Worm (Caenorhabditis elegans) whole organism, late embryonic: ENCODE measurements around the gene erp-44.2.
A peak's percentile ranks its signal among the peaks of the same experiment; 100 is the strongest.

Experiments used
- C38D4.7 ChIP-seq: fragments of 200-800 bp; sonication (Bioruptor generic); optimal IDR thresholded peaks from 2 replicates; lab custom pipeline; 2018; ENCODE audit warnings: mild to moderate bottlenecking, missing genetic modification characterization, moderate library complexity, missing compliant biosample characterization
- F13H6.1 ChIP-seq: sonication (generic microtip); optimal IDR thresholded peaks from 2 replicates; lab custom pipeline; 2016; ENCODE audit warnings: missing genetic modification characterization, missing compliant biosample characterization
- K02D7.2 ChIP-seq: sonication (generic microtip); optimal IDR thresholded peaks from 2 replicates; lab custom pipeline; 2017; ENCODE audit warnings: mild to moderate bottlenecking, missing genetic modification characterization, missing compliant biosample characterization
- K09A11.1 ChIP-seq: sonication (generic microtip); optimal IDR thresholded peaks from 2 replicates; lab custom pipeline; 2017; ENCODE audit warnings: antibody characterized with exemption, mild to moderate bottlenecking, missing genetic modification characterization, missing compliant biosample characterization; ENCODE audit not compliant: insufficient read depth
- ceh-14 ChIP-seq: sonication (generic microtip); optimal IDR thresholded peaks from 2 replicates; lab custom pipeline; 2016; ENCODE audit warnings: missing genotype, missing genetic modification characterization, missing compliant biosample characterization
- ceh-18 ChIP-seq: sonication (generic microtip); optimal IDR thresholded peaks from 2 replicates; lab custom pipeline; 2016; ENCODE audit warnings: missing genetic modification characterization, missing compliant biosample characterization
- ceh-22 ChIP-seq: sonication (generic microtip); optimal IDR thresholded peaks from 2 replicates; lab custom pipeline; 2017; ENCODE audit warnings: missing biosample characterization, missing genetic modification characterization
- ceh-24 ChIP-seq: sonication (generic microtip); optimal IDR thresholded peaks from 2 replicates; lab custom pipeline; 2016; ENCODE audit warnings: mild to moderate bottlenecking, missing genetic modification characterization, missing compliant biosample characterization
- ceh-30 ChIP-seq: fragments of 150-350 bp; optimal IDR thresholded peaks from 2 replicates; lab custom pipeline; 2014; ENCODE audit warnings: missing biosample characterization, missing genetic modification characterization
- ceh-31 ChIP-seq: sonication (generic microtip); optimal IDR thresholded peaks from 2 replicates; lab custom pipeline; 2016; ENCODE audit warnings: missing genetic modification characterization, missing compliant biosample characterization
- ceh-34 ChIP-seq: sonication (generic microtip); optimal IDR thresholded peaks from 2 replicates; lab custom pipeline; 2016; ENCODE audit warnings: mild to moderate bottlenecking, missing genetic modification characterization, missing compliant biosample characterization
- ceh-48 ChIP-seq: sonication (generic microtip); optimal IDR thresholded peaks from 2 replicates; lab custom pipeline; 2016; ENCODE audit warnings: missing genetic modification characterization, inconsistent platforms, missing compliant biosample characterization
- ceh-6 ChIP-seq: fragments of 200-800 bp; sonication (Bioruptor generic); optimal IDR thresholded peaks from 2 replicates; lab custom pipeline; 2018; ENCODE audit warnings: mild to moderate bottlenecking, missing genetic modification characterization, missing compliant biosample characterization
- ceh-9 ChIP-seq: sonication (generic microtip); optimal IDR thresholded peaks from 2 replicates; lab custom pipeline; 2016; ENCODE audit warnings: mild to moderate bottlenecking, missing genetic modification characterization, inconsistent platforms, missing compliant biosample characterization
- che-1 ChIP-seq: sonication (generic microtip); optimal IDR thresholded peaks from 2 replicates; lab custom pipeline; 2016; ENCODE audit warnings: mild to moderate bottlenecking, missing genetic modification characterization, missing compliant biosample characterization
- dve-1 ChIP-seq: sonication (generic microtip); optimal IDR thresholded peaks from 2 replicates; lab custom pipeline; 2017; ENCODE audit warnings: antibody characterized with exemption, mild to moderate bottlenecking, missing genetic modification characterization, missing compliant biosample characterization
- elt-2 ChIP-seq: sonication (generic microtip); optimal IDR thresholded peaks from 2 replicates; lab custom pipeline; 2016; ENCODE audit warnings: missing genetic modification reagents, missing genetic modification characterization, missing compliant biosample characterization
- fkh-10 ChIP-seq: fragments of 150-350 bp; optimal IDR thresholded peaks from 2 replicates; lab custom pipeline; 2014; ENCODE audit warnings: missing biosample characterization, missing genetic modification reagents, missing genetic modification characterization
- fkh-6 ChIP-seq: sonication (generic microtip); optimal IDR thresholded peaks from 2 replicates; lab custom pipeline; 2016; ENCODE audit warnings: missing genetic modification characterization, missing compliant biosample characterization
- hlh-30 ChIP-seq: sonication (generic microtip); optimal IDR thresholded peaks from 2 replicates; lab custom pipeline; 2017; ENCODE audit warnings: antibody characterized with exemption, missing genetic modification characterization, missing compliant biosample characterization; ENCODE audit not compliant: insufficient read depth
- hlh-8 ChIP-seq: sonication (generic microtip); optimal IDR thresholded peaks from 2 replicates; lab custom pipeline; 2016; ENCODE audit warnings: missing genotype, missing genetic modification characterization, missing compliant biosample characterization
- nfya-1 ChIP-seq: sonication (generic microtip); optimal IDR thresholded peaks from 2 replicates; lab custom pipeline; 2017; ENCODE audit warnings: missing genetic modification characterization, mild to moderate bottlenecking, missing compliant biosample characterization, antibody characterized with exemption, moderate library complexity
- nhr-11 ChIP-seq: fragments of 150-350 bp; optimal IDR thresholded peaks from 2 replicates; lab custom pipeline; 2014; ENCODE audit warnings: missing biosample characterization, missing genetic modification characterization
- npax-4 ChIP-seq: sonication (generic microtip); optimal IDR thresholded peaks from 2 replicates; lab custom pipeline; 2016; ENCODE audit warnings: missing genetic modification characterization, missing compliant biosample characterization
- pat-9 ChIP-seq: fragments of 200-800 bp; sonication (Bioruptor generic); optimal IDR thresholded peaks from 2 replicates; lab custom pipeline; 2018; ENCODE audit warnings: mild to moderate bottlenecking, missing genetic modification characterization, moderate library complexity, missing compliant biosample characterization
- pax-1 ChIP-seq: fragments of 150-350 bp; optimal IDR thresholded peaks from 2 replicates; lab custom pipeline; 2014; ENCODE audit warnings: missing biosample characterization, missing genetic modification characterization
- pha-4 ChIP-seq: fragments of 150-350 bp; optimal IDR thresholded peaks from 2 replicates; lab custom pipeline; 2018; ENCODE audit warnings: missing biosample characterization, missing genetic modification reagents, missing genetic modification characterization
- pqm-1 ChIP-seq: sonication (generic microtip); optimal IDR thresholded peaks from 2 replicates; lab custom pipeline; 2016; ENCODE audit warnings: missing genetic modification characterization, missing compliant biosample characterization
- ref-2 ChIP-seq: sonication (generic microtip); optimal IDR thresholded peaks from 2 replicates; lab custom pipeline; 2016; ENCODE audit warnings: missing genetic modification characterization, missing compliant biosample characterization
- sox-4 ChIP-seq: sonication (generic microtip); optimal IDR thresholded peaks from 2 replicates; lab custom pipeline; 2017; ENCODE audit warnings: mild to moderate bottlenecking, missing genetic modification characterization, inconsistent platforms, missing compliant biosample characterization
- syd-9 ChIP-seq: sonication (generic microtip); optimal IDR thresholded peaks from 2 replicates; lab custom pipeline; 2016; ENCODE audit warnings: mild to moderate bottlenecking, missing genetic modification characterization, moderate library complexity, missing compliant biosample characterization
- tbx-2 ChIP-seq: sonication (generic microtip); optimal IDR thresholded peaks from 2 replicates; lab custom pipeline; 2016; ENCODE audit warnings: missing genetic modification characterization, missing compliant biosample characterization
- tbx-7 ChIP-seq: sonication (generic microtip); optimal IDR thresholded peaks from 2 replicates; lab custom pipeline; 2016; ENCODE audit warnings: missing genotype, missing genetic modification characterization, missing compliant biosample characterization
- unc-3 ChIP-seq, 2 experiments: fragments of 200-800 bp in 1 of 2; sonication (Bioruptor generic) in 1 of 2; sonication (generic microtip) in 1 of 2; conservative IDR thresholded peaks in 1 of 2; optimal IDR thresholded peaks in 1 of 2; 2 replicates each; pipeline versions ENCODE4 v1.3.6 to Lab custom; 2016 to 2022; ENCODE audit warnings: missing compliant biosample characterization in 2 of 2, missing genetic modification characterization in 2 of 2, missing genetic modification reagents in 1 of 2
- unc-42 ChIP-seq: sonication (generic microtip); optimal IDR thresholded peaks from 2 replicates; lab custom pipeline; 2016; ENCODE audit warnings: missing genotype, missing genetic modification characterization, missing compliant biosample characterization
- unc-55 ChIP-seq: sonication (generic microtip); optimal IDR thresholded peaks from 2 replicates; lab custom pipeline; 2017; ENCODE audit warnings: missing biosample characterization, missing genetic modification reagents, missing genetic modification characterization
- unc-86 ChIP-seq: sonication (generic microtip); optimal IDR thresholded peaks from 2 replicates; lab custom pipeline; 2016; ENCODE audit warnings: missing genetic modification characterization, missing compliant biosample characterization
- zip-5 ChIP-seq: sonication (generic microtip); optimal IDR thresholded peaks from 2 replicates; lab custom pipeline; 2016; ENCODE audit warnings: missing genetic modification characterization, missing compliant biosample characterization

The erp-44.2 gene

DNA sequence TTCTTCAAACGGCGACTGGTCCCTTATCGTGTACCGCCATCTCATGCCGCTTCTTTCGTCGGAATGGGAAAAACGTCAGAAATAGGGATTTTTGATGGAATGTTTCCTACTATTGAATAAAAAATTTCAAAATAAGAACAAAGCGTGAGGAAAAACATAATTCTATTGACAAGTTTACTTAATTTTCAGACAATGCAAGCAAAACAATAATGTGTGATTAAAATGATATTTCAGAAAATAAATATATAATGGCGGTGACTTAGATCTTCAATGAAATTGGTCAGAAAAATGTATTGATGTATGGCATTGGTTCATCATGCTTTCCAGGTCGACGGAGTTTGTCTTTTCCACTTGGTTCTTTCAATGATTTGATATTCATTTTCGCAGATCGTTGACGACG is 39.8 kb downstream of the erp-44.2 start, which contains the start of gene ntp-1:
Gene ntp-1, minus strand, starts transcription at position 101 of the 400 bp plus-strand sequence.
- TF ChIP-seq zip-5 (no peak), ref-2 (no peak), C38D4.7 (no peak), K02D7.2 (tag; lab: Kevin White, UChicago) (no peak), pax-1 (no peak), K09A11.1 (no peak), F13H6.1 (no peak), unc-3 (GFP tag; conservative IDR thresholded peaks at IDR 0.05; lab: Robert Waterston, UW) (no peak), unc-3 (tag; optimal IDR thresholded peaks at IDR 0.05; lab: Kevin White, UChicago) (no peak), fkh-10 (GFP tag; lab: Kevin White, UChicago) (no peak), dve-1 (no peak), hlh-8 (tag; lab: Kevin White, UChicago) (no peak), npax-4 (no peak), unc-55 (GFP tag; lab: Kevin White, UChicago) (no peak), pha-4 (tag; lab: Kevin White, UChicago) (no peak), ceh-9 (tag; lab: Kevin White, UChicago) (no peak), ceh-6 (GFP tag; lab: Kevin White, UChicago) (no peak), che-1 (tag; lab: Kevin White, UChicago) (no peak), ceh-48 (tag; lab: Kevin White, UChicago) (no peak), ceh-24 (tag; lab: Kevin White, UChicago) (no peak), pqm-1 (tag; lab: Kevin White, UChicago) (no peak)
- TF ChIP-seq, all 69 proteins: peak for 0

DNA sequence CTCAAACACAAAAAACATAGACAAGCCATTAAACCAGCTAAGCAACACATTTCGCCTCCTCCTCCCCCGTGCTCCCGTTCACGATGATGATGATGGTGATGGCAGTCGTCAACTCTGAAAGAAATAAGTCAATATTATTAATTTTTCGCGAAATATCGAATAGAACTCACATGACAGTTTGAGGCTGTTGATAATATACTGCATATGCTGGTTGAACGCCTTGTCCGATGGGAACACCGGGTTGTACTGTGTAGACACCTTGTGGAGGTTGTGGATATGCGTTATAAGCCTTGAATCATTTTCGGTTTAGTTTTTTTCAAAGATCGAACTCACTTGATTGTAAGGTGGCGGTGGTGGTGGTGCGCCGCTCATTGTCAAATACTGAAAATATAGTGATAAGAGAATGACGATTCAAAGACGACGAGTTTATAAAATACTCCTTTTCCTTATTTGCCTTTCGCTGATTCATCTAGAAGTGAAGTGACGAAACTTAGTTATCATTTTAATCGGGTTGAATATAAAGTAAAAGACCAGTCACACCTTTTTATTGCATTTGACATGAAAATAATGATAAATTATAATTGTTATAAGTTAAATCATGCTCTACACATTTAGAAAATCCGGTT is 42.5 kb downstream of the erp-44.2 start, which contains the start of gene C33H5.13:
Gene C33H5.13, minus strand, starts transcription at position 443 of the 626 bp plus-strand sequence.
- TF ChIP-seq ceh-18 (tag; lab: Kevin White, UChicago), result no peak
- no peak for TF ChIP-seq sox-4 (tag; lab: Kevin White, UChicago)
- TF ChIP-seq ceh-30 (tag; lab: Kevin White, UChicago), result no peak
- TF ChIP-seq unc-55 (GFP tag; lab: Kevin White, UChicago), result no peak
- TF ChIP-seq fkh-6 (tag; lab: Kevin White, UChicago), result no peak
- no peak for TF ChIP-seq ceh-6 (GFP tag; lab: Kevin White, UChicago)
- TF ChIP-seq ceh-22, result no peak

DNA sequence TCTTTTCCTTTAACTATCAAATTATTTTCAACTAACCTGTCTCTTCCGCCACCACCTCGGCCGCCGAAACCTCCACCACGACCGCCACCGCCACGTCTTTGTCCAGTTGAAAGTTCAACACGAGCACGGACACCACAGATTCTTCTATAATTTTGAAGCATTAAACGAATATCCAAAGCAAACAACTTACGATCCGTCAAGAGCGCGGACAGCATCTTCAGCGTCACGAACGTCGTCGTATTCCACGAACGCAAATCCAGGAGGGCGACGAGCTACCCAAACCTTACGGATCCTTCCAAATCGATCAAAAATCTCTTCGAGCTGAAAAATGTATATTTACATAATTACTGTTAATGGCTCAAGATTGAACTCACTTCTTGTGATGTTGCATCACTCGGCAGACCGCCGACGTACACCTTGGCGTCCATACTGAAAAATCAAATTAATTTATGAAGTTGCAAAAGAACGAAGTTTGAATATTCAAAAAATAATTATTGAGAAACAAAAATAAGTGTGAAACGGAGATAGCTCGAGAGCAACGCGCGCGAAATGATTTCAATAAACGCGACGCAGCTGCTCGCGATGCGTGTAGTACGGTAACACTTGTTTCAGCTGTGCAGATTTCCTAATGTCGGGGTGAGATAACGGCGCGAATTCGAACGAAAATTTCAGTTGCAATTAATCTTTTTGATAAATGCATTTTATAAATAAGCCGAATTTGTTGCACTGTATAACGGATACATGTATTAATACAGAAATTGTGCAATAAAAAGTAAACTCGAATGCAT is 43.5 kb downstream of the erp-44.2 start, which contains the start of gene rsp-6:
Gene rsp-6, minus strand, starts transcription at position 429 of the 788 bp plus-strand sequence.
- TF ChIP-seq ceh-34 (peak; percentile 47), tbx-7 (no peak), ceh-24 (tag; lab: Kevin White, UChicago) (no peak), unc-55 (GFP tag; lab: Kevin White, UChicago) (peak; percentile 83), ceh-14 (peak; percentile 52), nfya-1 (tag; lab: Kevin White, UChicago) (peak; percentile 95), ceh-18 (tag; lab: Kevin White, UChicago) (peak; percentile 71), pat-9 (tag; lab: Kevin White, UChicago) (no peak), syd-9 (tag; lab: Kevin White, UChicago) (no peak), ref-2 (peak; percentile 53), elt-2 (peak; percentile 73), tbx-2 (tag; lab: Kevin White, UChicago) (peak; percentile 79), ceh-31 (tag; lab: Kevin White, UChicago) (peak; percentile 82), dve-1 (peak; percentile 75), unc-86 (tag; lab: Kevin White, UChicago) (peak; percentile 60), ceh-48 (tag; lab: Kevin White, UChicago) (peak; percentile 9), hlh-30 (tag; lab: Kevin White, UChicago) (peak; percentile 25), unc-42 (tag; lab: Kevin White, UChicago) (peak; percentile 88), nhr-11 (tag; lab: Kevin White, UChicago) (no peak)
